Fruit fly (Drosophila melanogaster): Measurements from ENCODE around the gene CG12689.

CG12689 gene

dm6 chrX:7604503-7604969, 18.6 kb upstream of the CG12689 start (continued):
- TF ChIP-seq zen (tag; optimal IDR thresholded peaks at IDR 0.05) (no peak), p53 (GFP tag; optimal IDR thresholded peaks at IDR 0.05) (no peak), yki (optimal IDR thresholded peaks at IDR 0.05) (peak; percentile 47), abd-A (tag; optimal IDR thresholded peaks at IDR 0.05) (peak; percentile 92), CG10565 (GFP tag; optimal IDR thresholded peaks at IDR 0.05) (no peak), D19A (tag; optimal IDR thresholded peaks at IDR 0.05) (no peak), tll (GFP tag; optimal IDR thresholded peaks at IDR 0.05) (peak in 1 of 2 experiments; percentile 56), sens (GFP tag) (peak; percentile 46), sna (GFP tag; IDR thresholded peaks at IDR 0.05; ENCODE audit: partially characterized antibody) (0 out of 2 replicates have a peak, but pooled peaks have one; percentile 51), CG2129 (GFP tag; IDR thresholded peaks at IDR 0.05; ENCODE audit: partially characterized antibody) (no peak), CG32772 (GFP tag; IDR thresholded peaks at IDR 0.05) (peak; percentile 73), CG6272 (GFP tag; IDR thresholded peaks at IDR 0.05) (no peak), ro (GFP tag; IDR thresholded peaks at IDR 0.05) (no peak), Bgb (GFP tag; IDR thresholded peaks at IDR 0.05; ENCODE audit: partially characterized antibody) (peak; percentile 62; the same call in 1 of the 2 replicates), CG11504 (tag; optimal IDR thresholded peaks at IDR 0.05) (no peak), Scr (GFP tag; IDR thresholded peaks at IDR 0.05; ENCODE audit: partially characterized antibody) (peak; percentile 41; the same call in 1 of the 2 replicates), cg (GFP tag; optimal IDR thresholded peaks at IDR 0.05) (peak; percentile 88), Dip3 (GFP tag; optimal IDR thresholded peaks at IDR 0.05) (no peak), phol (tag; optimal IDR thresholded peaks at IDR 0.05) (no peak), cas (GFP tag; IDR thresholded peaks at IDR 0.05) (no peak), CHES-1-like (GFP tag; optimal IDR thresholded peaks at IDR 0.05) (no peak), CG18476 (GFP tag; optimal IDR thresholded peaks at IDR 0.05) (no peak), CG10543 (GFP tag; optimal IDR thresholded peaks at IDR 0.05) (no peak), CG15479 (GFP tag; optimal IDR thresholded peaks at IDR 0.05) (peak; percentile 14), CG6689 (GFP tag; IDR thresholded peaks at IDR 0.05) (no peak), Fer1 (GFP tag; optimal IDR thresholded peaks at IDR 0.05) (no peak), usp (GFP tag; optimal IDR thresholded peaks at IDR 0.05) (no peak), CG10654 (GFP tag; optimal IDR thresholded peaks at IDR 0.05) (no peak), CG2199 (GFP tag; IDR thresholded peaks at IDR 0.05) (no peak), Nf-YA (GFP tag; IDR thresholded peaks at IDR 0.05) (no peak), br (optimal IDR thresholded peaks at IDR 0.05) (no peak), NFAT (GFP tag; IDR thresholded peaks at IDR 0.05) (no peak), tup (GFP tag; optimal IDR thresholded peaks at IDR 0.05) (no peak), CG16779 (GFP tag; IDR thresholded peaks at IDR 0.05) (no peak), knrl (GFP tag; IDR thresholded peaks at IDR 0.05; ENCODE audit: partially characterized antibody) (no peak), CG18262 (tag; optimal IDR thresholded peaks at IDR 0.05) (no peak), Deaf1 (tag; optimal IDR thresholded peaks at IDR 0.05) (peak; percentile 84), CG9932 (GFP tag; IDR thresholded peaks at IDR 0.05) (no peak), shn (GFP tag; optimal IDR thresholded peaks at IDR 0.05) (no peak), nerfin-1 (tag; optimal IDR thresholded peaks at IDR 0.05) (peak; percentile 89), CG17328 (GFP tag; IDR thresholded peaks at IDR 0.05) (no peak), caup (GFP tag; optimal IDR thresholded peaks at IDR 0.05; ENCODE audit: severe bottlenecking) (no peak), trh (GFP tag; optimal IDR thresholded peaks at IDR 0.05) (no peak), Oli (tag; optimal IDR thresholded peaks at IDR 0.05) (no peak), CG4328 (GFP tag; optimal IDR thresholded peaks at IDR 0.05) (no peak), Neu2 (GFP tag; optimal IDR thresholded peaks at IDR 0.05; ENCODE audit: borderline replicate concordance) (no peak), D (optimal IDR thresholded peaks at IDR 0.05) (no peak), D (GFP tag; optimal IDR thresholded peaks at IDR 0.05) (no peak), CG11093 (GFP tag; IDR thresholded peaks at IDR 0.05) (no peak), CG12299 (tag; optimal IDR thresholded peaks at IDR 0.05) (no peak), CG15696 (tag; optimal IDR thresholded peaks at IDR 0.05) (no peak)
